Fruit fly (Drosophila melanogaster): Measurements from ENCODE around the gene Cpr78Cc.

Gene Cpr78Cc

DNA sequence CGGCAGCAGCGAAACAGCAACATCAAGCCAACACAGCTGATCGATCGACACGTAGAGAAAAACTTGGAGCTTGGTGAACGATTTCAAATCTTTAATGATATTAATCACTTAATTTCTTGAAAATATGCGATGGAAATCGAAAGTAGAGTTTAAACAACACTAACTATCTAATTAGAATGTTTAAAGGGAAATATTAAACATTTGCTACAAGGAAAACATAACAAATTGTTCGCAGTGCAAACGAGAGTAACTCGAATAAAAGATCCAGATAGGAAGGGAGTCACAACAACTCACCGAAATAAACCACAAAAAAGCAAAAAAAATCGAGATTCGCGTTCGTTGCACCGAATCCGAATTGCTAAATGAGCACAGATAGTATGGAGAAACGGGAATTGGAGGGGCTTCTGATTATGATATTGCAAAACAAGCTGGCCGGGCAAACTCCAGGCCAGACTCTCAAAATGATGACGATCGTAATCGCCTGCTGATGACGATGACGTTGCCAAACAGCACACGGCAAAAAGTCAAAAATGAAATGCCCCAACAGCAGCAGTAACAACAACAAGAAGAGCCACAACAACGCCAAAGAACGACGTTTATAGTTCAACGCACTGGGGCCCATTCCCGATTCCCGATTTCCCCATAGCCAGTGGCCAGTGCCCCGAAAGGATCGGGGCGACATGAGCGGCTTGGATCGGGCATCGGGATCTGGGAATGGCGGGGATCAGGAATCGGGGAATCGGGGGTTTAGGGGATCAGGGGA lies 46.4 kb upstream of the Cpr78Cc start (continued):
- TF ChIP-seq Ets65A (GFP tag) (no peak), pho (GFP tag; optimal IDR thresholded peaks at IDR 0.05) (no peak), CG14860 (GFP tag; IDR thresholded peaks at IDR 0.05; ENCODE audit: partially characterized antibody) (no peak), Ptx1 (GFP tag; IDR thresholded peaks at IDR 0.05) (peak; percentile 57), otp (GFP tag; IDR thresholded peaks at IDR 0.05) (0 out of 3 replicates have a peak, but pooled peaks have one; percentile 21), ase (GFP tag; IDR thresholded peaks at IDR 0.05) (no peak), CG8388 (GFP tag; optimal IDR thresholded peaks at IDR 0.05) (peak; percentile 42), CrebB (tag; optimal IDR thresholded peaks at IDR 0.05) (no peak), Vsx1 (GFP tag; optimal IDR thresholded peaks at IDR 0.05) (no peak), CG6854 (GFP tag; optimal IDR thresholded peaks at IDR 0.05) (no peak), CG14050 (GFP tag; IDR thresholded peaks at IDR 0.05) (no peak), Trl (optimal IDR thresholded peaks at IDR 0.05) (no peak), Trl (GFP tag; optimal IDR thresholded peaks at IDR 0.05) (no peak), NC2α (GFP tag; optimal IDR thresholded peaks at IDR 0.05) (no peak), CG8924 (tag; optimal IDR thresholded peaks at IDR 0.05) (peak; percentile 39), CG16813 (GFP tag; IDR thresholded peaks at IDR 0.05; ENCODE audit: partially characterized antibody) (no peak), dm (GFP tag; optimal IDR thresholded peaks at IDR 0.05) (no peak), CG43689 (GFP tag; IDR thresholded peaks at IDR 0.05) (no peak), gce (GFP tag; IDR thresholded peaks at IDR 0.05) (no peak), CG8765 (GFP tag; IDR thresholded peaks at IDR 0.05) (no peak), ara (GFP tag; IDR thresholded peaks at IDR 0.05) (no peak), Chrac-16 (GFP tag; optimal IDR thresholded peaks at IDR 0.05) (peak; percentile 24), Bdp1 (GFP tag; optimal IDR thresholded peaks at IDR 0.05) (no peak), CG12236 (GFP tag; optimal IDR thresholded peaks at IDR 0.05) (no peak), CG7372 (GFP tag; IDR thresholded peaks at IDR 0.05) (no peak), CG11093 (GFP tag; IDR thresholded peaks at IDR 0.05) (no peak), unpg (GFP tag; optimal IDR thresholded peaks at IDR 0.05) (peak; percentile 69), peb (GFP tag; IDR thresholded peaks at IDR 0.05) (no peak), Ravus (GFP tag; IDR thresholded peaks at IDR 0.05) (no peak), jing (GFP tag; optimal IDR thresholded peaks at IDR 0.05) (peak; percentile 43), CG4820 (GFP tag; optimal IDR thresholded peaks at IDR 0.05) (peak; percentile 27), pfk (GFP tag; optimal IDR thresholded peaks at IDR 0.05) (no peak), Dref (GFP tag; IDR thresholded peaks at IDR 0.05) (no peak), CG16863 (GFP tag; optimal IDR thresholded peaks at IDR 0.05) (no peak), CG15011 (GFP tag; optimal IDR thresholded peaks at IDR 0.05) (no peak), sd (tag; optimal IDR thresholded peaks at IDR 0.05) (no peak), Eip74EF (GFP tag; optimal IDR thresholded peaks at IDR 0.05) (no peak), Dll (GFP tag; IDR thresholded peaks at IDR 0.05; ENCODE audit: partially characterized antibody) (no peak), CG5953 (GFP tag; IDR thresholded peaks at IDR 0.05) (no peak), MTF-1 (GFP tag; optimal IDR thresholded peaks at IDR 0.05; ENCODE audit: borderline replicate concordance) (no peak), ab (GFP tag; optimal IDR thresholded peaks at IDR 0.05) (no peak), seq (GFP tag; IDR thresholded peaks at IDR 0.05) (no peak), nerfin-2 (GFP tag; IDR thresholded peaks at IDR 0.05; ENCODE audit: partially characterized antibody) (no peak), chinmo (GFP tag; IDR thresholded peaks at IDR 0.05; ENCODE audit: partially characterized antibody) (0 out of 4 replicates have a peak, but pooled peaks have one; percentile 44), Hr51 (GFP tag; optimal IDR thresholded peaks at IDR 0.05) (peak in 1 of 2 experiments; percentile 69), zfh2 (GFP tag; optimal IDR thresholded peaks at IDR 0.05) (no peak), CG13624 (GFP tag; optimal IDR thresholded peaks at IDR 0.05) (no peak), CG1529 (GFP tag; optimal IDR thresholded peaks at IDR 0.05) (no peak), CG6272 (GFP tag; IDR thresholded peaks at IDR 0.05) (no peak), CG9215 (GFP tag; IDR thresholded peaks at IDR 0.05) (no peak)
